Worm (Caenorhabditis elegans): ENCODE results near the gene Y59A8B.19.

- TF ChIP-seq mdl-1 (tag; optimal IDR thresholded peaks at IDR 0.05), result no peak
- no peak for TF ChIP-seq pha-4 (tag; optimal IDR thresholded peaks at IDR 0.05)
- TF ChIP-seq ZK546.5 (tag; optimal IDR thresholded peaks at IDR 0.05), result no peak
- TF ChIP-seq ceh-28 (tag; optimal IDR thresholded peaks at IDR 0.05), result no peak
- no peak for TF ChIP-seq daf-12 (tag; optimal IDR thresholded peaks at IDR 0.05)
- TF ChIP-seq nfya-1 (tag; optimal IDR thresholded peaks at IDR 0.05; ENCODE audit: insufficient read depth), result no peak
Measured at ce11 chrV:17985960-17986359, 21.1 kb upstream of the Y59A8B.19 start, which contains the start of gene Y59A8B.21.
